Worm (Caenorhabditis elegans) whole organism, midembryonic: Measurements from ENCODE around the gene dig-1.

Source experiments
- T22C8.4 ChIP-seq: fragments of 200-800 bp; sonication (Bioruptor generic); IDR thresholded peaks from 2 replicates; pipeline ENCODE4 v1.3.6; 2022; ENCODE audit warnings: missing genetic modification characterization, missing compliant biosample characterization
- cog-1 ChIP-seq: sonication (generic microtip); optimal IDR thresholded peaks from 2 replicates; lab custom pipeline; 2016; ENCODE audit warnings: missing genetic modification characterization, missing compliant biosample characterization
- flt-1 ChIP-seq: fragments of 200-800 bp; sonication (Bioruptor generic); IDR thresholded peaks from 2 replicates; pipeline ENCODE4 v1.3.6; 2022; ENCODE audit warnings: missing genetic modification characterization, missing compliant biosample characterization
- klf-2 ChIP-seq: fragments of 200-800 bp; sonication (Bioruptor generic); conservative IDR thresholded peaks from 2 replicates; pipeline ENCODE4 v1.3.6; 2022; ENCODE audit warnings: missing genetic modification reagents, missing genetic modification characterization, missing compliant biosample characterization
- med-1 ChIP-seq: sonication (generic microtip); optimal IDR thresholded peaks from 2 replicates; lab custom pipeline; 2017; ENCODE audit warnings: missing genetic modification characterization, mild to moderate bottlenecking, missing compliant biosample characterization, antibody characterized with exemption, missing genetic modification reagents; ENCODE audit not compliant: insufficient read depth
- ref-1 ChIP-seq: fragments of 200-800 bp; sonication (Bioruptor generic); conservative IDR thresholded peaks from 2 replicates; pipeline ENCODE4 v1.3.6; 2022; ENCODE audit warnings: missing genetic modification reagents, missing genetic modification characterization, missing compliant biosample characterization
- tab-1 ChIP-seq: fragments of 200-800 bp; sonication (Bioruptor generic); IDR thresholded peaks from 2 replicates; pipeline ENCODE4 v1.3.6; 2022; ENCODE audit warnings: missing genetic modification characterization, missing compliant biosample characterization
- ztf-23 ChIP-seq: fragments of 200-800 bp; sonication (Bioruptor generic); IDR thresholded peaks from 2 replicates; pipeline ENCODE4 v1.3.6; 2022; ENCODE audit warnings: missing genetic modification reagents, missing genetic modification characterization, missing compliant biosample characterization
- ztf-29 ChIP-seq: fragments of 200-800 bp; sonication (Bioruptor generic); IDR thresholded peaks from 2 replicates; pipeline ENCODE4 v1.3.6; 2022; ENCODE audit warnings: missing genetic modification reagents, missing genetic modification characterization, missing compliant biosample characterization

DNA sequence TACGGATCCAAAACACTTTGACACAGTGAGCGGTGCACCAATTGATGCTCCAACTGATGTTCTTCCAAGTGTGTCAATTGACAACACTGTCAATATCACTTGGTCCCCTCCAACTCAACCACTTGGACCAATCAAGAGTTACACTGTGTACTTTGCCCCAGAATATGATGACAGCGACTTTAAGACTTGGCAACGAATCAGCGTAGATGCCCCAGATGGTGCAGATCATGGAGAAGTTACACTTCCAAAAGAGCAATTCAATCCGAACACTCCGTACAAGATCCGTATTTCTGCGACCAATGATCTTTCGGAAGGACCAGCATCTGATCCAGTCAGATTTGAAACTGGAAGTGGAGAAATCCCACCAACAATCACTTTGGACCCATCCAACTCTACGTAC is 6.5 kb downstream of the dig-1 start:
- TF ChIP-seq cog-1 (tag; lab: Kevin White, UChicago), result no peak
- TF ChIP-seq flt-1 (GFP tag; lab: Robert Waterston, UW), result no peak
- TF ChIP-seq ref-1 (GFP tag; lab: Robert Waterston, UW), result no peak
- no peak for TF ChIP-seq ztf-29 (GFP tag; lab: Robert Waterston, UW)
- TF ChIP-seq klf-2 (GFP tag; lab: Robert Waterston, UW), result no peak
- no peak for TF ChIP-seq ztf-23 (GFP tag; lab: Robert Waterston, UW)
- TF ChIP-seq med-1 (GFP tag; lab: Kevin White, UChicago), result no peak
- no peak for TF ChIP-seq T22C8.4 (GFP tag; lab: Robert Waterston, UW)
- no peak for TF ChIP-seq tab-1 (GFP tag; lab: Robert Waterston, UW)
